Fruit fly (Drosophila melanogaster) whole organism, embryonic: Measurements from ENCODE around the gene Kdsr.
A peak's percentile ranks its signal among the peaks of the same experiment; 100 is the strongest.

Source experiments
- Abd-B ChIP-seq: fragments of 200-800 bp; sonication (Bioruptor generic); optimal IDR thresholded peaks from 2 replicates; lab custom pipeline; 2018; ENCODE audit warnings: missing biosample characterization, mild to moderate bottlenecking, missing genetic modification characterization, moderate library complexity
- Atf6 ChIP-seq: fragments of 200-800 bp; sonication (Bioruptor generic); IDR thresholded peaks from 2 replicates; pipeline ENCODE4 v1.3.6; 2022; ENCODE audit warnings: missing biosample characterization, missing genetic modification characterization
- CG1024 ChIP-seq: fragments of 200-800 bp; sonication (Bioruptor generic); IDR thresholded peaks from 2 replicates; pipeline ENCODE4 v1.3.6; 2022; ENCODE audit warnings: missing biosample characterization, missing genetic modification characterization
- CG10366 ChIP-seq: fragments of 200-800 bp; sonication (Bioruptor generic); IDR thresholded peaks from 2 replicates; pipeline ENCODE4 v1.3.6; 2022; ENCODE audit warnings: missing biosample characterization, missing genetic modification characterization
- CG10565 ChIP-seq: fragments of 200-800 bp; sonication (Bioruptor generic); optimal IDR thresholded peaks from 3 replicates; lab custom pipeline; 2016; ENCODE audit warnings: missing biosample characterization, mild to moderate bottlenecking, missing genetic modification characterization
- CG12942 ChIP-seq: fragments of 200-800 bp; sonication (Bioruptor generic); optimal IDR thresholded peaks from 3 replicates; lab custom pipeline; 2016; ENCODE audit warnings: missing biosample characterization, missing genetic modification characterization
- CG13287 ChIP-seq: fragments of 200-800 bp; sonication (Bioruptor generic); IDR thresholded peaks from 2 replicates; pipeline ENCODE4 v1.3.6; 2022; ENCODE audit warnings: missing biosample characterization, missing genetic modification characterization; ENCODE audit not compliant: partially characterized antibody
- CG15514 ChIP-seq: fragments of 200-800 bp; sonication (Bioruptor generic); optimal IDR thresholded peaks from 3 replicates; lab custom pipeline; 2017; ENCODE audit warnings: missing biosample characterization, missing genetic modification characterization, mild to moderate bottlenecking, moderate library complexity, missing genetic modification reagents
- CG1602 ChIP-seq: fragments of 200-800 bp; sonication (Bioruptor generic); optimal IDR thresholded peaks from 3 replicates; lab custom pipeline; 2016; ENCODE audit warnings: missing biosample characterization, missing genetic modification characterization
- CG1603 ChIP-seq: fragments of 200-800 bp; sonication (Bioruptor generic); optimal IDR thresholded peaks from 2 replicates; lab custom pipeline; 2019; ENCODE audit warnings: missing biosample characterization, mild to moderate bottlenecking, missing genetic modification characterization, moderate library complexity
- CG16815 ChIP-seq: fragments of 200-800 bp; sonication (Bioruptor generic); optimal IDR thresholded peaks from 3 replicates; lab custom pipeline; 2017; ENCODE audit warnings: missing biosample characterization, mild to moderate bottlenecking, missing genetic modification characterization
- CG17328 ChIP-seq: fragments of 200-800 bp; sonication (Bioruptor generic); IDR thresholded peaks from 2 replicates; pipeline ENCODE4 v1.3.6; 2022; ENCODE audit warnings: missing biosample characterization, missing genetic modification characterization
- CG17829 ChIP-seq: fragments of 200-800 bp; optimal IDR thresholded peaks from 2 replicates; lab custom pipeline; 2019; ENCODE audit warnings: missing biosample characterization, mild to moderate bottlenecking, missing genetic modification characterization, moderate library complexity
- CG2202 ChIP-seq: fragments of 200-800 bp; sonication (Bioruptor generic); optimal IDR thresholded peaks from 2 replicates; lab custom pipeline; 2018; ENCODE audit warnings: missing biosample characterization, mild to moderate bottlenecking, missing genetic modification characterization
- CG42726 ChIP-seq: fragments of 200-800 bp; sonication (Bioruptor generic); IDR thresholded peaks from 2 replicates; pipeline ENCODE4 v1.3.6; 2022; ENCODE audit warnings: missing biosample characterization, missing genetic modification characterization; ENCODE audit not compliant: partially characterized antibody
- CG6272 ChIP-seq: fragments of 200-800 bp; sonication (Bioruptor generic); IDR thresholded peaks from 2 replicates; pipeline ENCODE4 v1.3.6; 2022; ENCODE audit warnings: missing biosample characterization, missing genetic modification characterization
- CG6765 ChIP-seq: fragments of 200-800 bp; sonication (Bioruptor generic); optimal IDR thresholded peaks from 3 replicates; lab custom pipeline; 2017; ENCODE audit warnings: missing biosample characterization, mild to moderate bottlenecking, missing genetic modification characterization
- CG7745 ChIP-seq: fragments of 200-800 bp; sonication (Bioruptor generic); optimal IDR thresholded peaks from 2 replicates; lab custom pipeline; 2018; ENCODE audit warnings: missing biosample characterization, mild to moderate bottlenecking, missing genetic modification characterization, moderate library complexity
- CG7928 ChIP-seq: fragments of 200-800 bp; sonication (Bioruptor generic); optimal IDR thresholded peaks from 2 replicates; lab custom pipeline; 2017; ENCODE audit warnings: missing biosample characterization, mild to moderate bottlenecking, missing genetic modification characterization
- CG8089 ChIP-seq: fragments of 200-800 bp; sonication (Bioruptor generic); optimal IDR thresholded peaks from 3 replicates; lab custom pipeline; 2016; ENCODE audit warnings: missing biosample characterization, missing genetic modification characterization
- CG8290 ChIP-seq, 3 experiments: fragments of 200-800 bp; sonication (Bioruptor generic); optimal IDR thresholded peaks; 2 replicates each; lab custom pipeline; 2016 to 2019; ENCODE audit warnings: missing biosample characterization in 3 of 3, missing genetic modification characterization in 3 of 3, mild to moderate bottlenecking in 2 of 3, moderate library complexity in 1 of 3
- CG8388 ChIP-seq: fragments of 200-800 bp; sonication (Bioruptor generic); optimal IDR thresholded peaks from 2 replicates; lab custom pipeline; 2019; ENCODE audit warnings: missing biosample characterization, mild to moderate bottlenecking, missing genetic modification characterization, moderate library complexity
- CG9876 ChIP-seq: fragments of 200-800 bp; sonication (Bioruptor generic); optimal IDR thresholded peaks from 2 replicates; lab custom pipeline; 2016; ENCODE audit warnings: missing biosample characterization, missing genetic modification characterization
- CkIIα-i1 ChIP-seq: fragments of 200-800 bp; sonication (Bioruptor generic); IDR thresholded peaks from 2 replicates; pipeline ENCODE4 v1.3.6; 2022; ENCODE audit warnings: missing biosample characterization, missing genetic modification characterization
- Dbx ChIP-seq: fragments of 200-800 bp; sonication (Bioruptor generic); IDR thresholded peaks from 3 replicates; pipeline ENCODE4 v1.3.6; 2022; ENCODE audit warnings: missing biosample characterization, missing genetic modification characterization
- Dfd ChIP-seq, 2 experiments: fragments of >200 bp; optimal IDR thresholded peaks; 2 replicates each; lab custom pipeline; 2017; ENCODE audit warnings: missing biosample characterization in 2 of 2, missing genetic modification characterization in 2 of 2
- Doc3 ChIP-seq: fragments of 200-800 bp; sonication (Bioruptor generic); IDR thresholded peaks from 3 replicates; pipeline ENCODE4 v1.3.6; 2022; ENCODE audit warnings: missing biosample characterization, missing genetic modification characterization; ENCODE audit not compliant: partially characterized antibody
- Hey ChIP-seq: fragments of 200-800 bp; sonication (Bioruptor generic); optimal IDR thresholded peaks from 3 replicates; lab custom pipeline; 2018; ENCODE audit warnings: missing biosample characterization, mild to moderate bottlenecking, missing genetic modification characterization
- HmgD ChIP-seq: fragments of 200-800 bp; sonication (Bioruptor generic); optimal IDR thresholded peaks from 3 replicates; lab custom pipeline; 2016; ENCODE audit warnings: missing biosample characterization, missing genetic modification characterization
- Hr3 ChIP-seq: fragments of 200-800 bp; sonication (Bioruptor generic); optimal IDR thresholded peaks from 3 replicates; lab custom pipeline; 2016; ENCODE audit warnings: missing biosample characterization, missing genetic modification characterization
- NFAT ChIP-seq: fragments of 200-800 bp; sonication (Bioruptor generic); IDR thresholded peaks from 2 replicates; pipeline ENCODE4 v1.3.6; 2022; ENCODE audit warnings: missing biosample characterization, missing genetic modification characterization
- Ravus ChIP-seq: fragments of 200-800 bp; sonication (Bioruptor generic); IDR thresholded peaks from 2 replicates; pipeline ENCODE4 v1.3.6; 2022; ENCODE audit warnings: missing biosample characterization, missing genetic modification characterization
- Rfx ChIP-seq: fragments of 200-800 bp; sonication (Bioruptor generic); IDR thresholded peaks from 2 replicates; pipeline ENCODE4 v1.3.6; 2022; ENCODE audit warnings: missing biosample characterization, missing genetic modification characterization
- Side ChIP-seq: fragments of 200-800 bp; sonication (Bioruptor generic); optimal IDR thresholded peaks from 2 replicates; lab custom pipeline; 2016; ENCODE audit warnings: missing biosample characterization, missing genetic modification characterization
- Six4 ChIP-seq: fragments of 200-800 bp; sonication (Bioruptor generic); optimal IDR thresholded peaks from 2 replicates; lab custom pipeline; 2016; ENCODE audit warnings: missing biosample characterization, missing genetic modification characterization
- Sry-β ChIP-seq: fragments of 200-800 bp; sonication (Bioruptor generic); optimal IDR thresholded peaks from 2 replicates; lab custom pipeline; 2018; ENCODE audit warnings: missing biosample characterization, mild to moderate bottlenecking, missing genetic modification characterization, moderate library complexity
- ab ChIP-seq: fragments of 200-800 bp; sonication (Bioruptor generic); optimal IDR thresholded peaks from 2 replicates; lab custom pipeline; 2016; ENCODE audit warnings: missing biosample characterization, missing genetic modification characterization
- amos ChIP-seq: fragments of 200-800 bp; sonication (Bioruptor generic); IDR thresholded peaks from 2 replicates; pipeline ENCODE4 v1.3.6; 2022; ENCODE audit warnings: missing biosample characterization, missing genetic modification characterization; ENCODE audit not compliant: partially characterized antibody
- bsh ChIP-seq, 2 experiments: fragments of 200-800 bp; sonication (Bioruptor generic); optimal IDR thresholded peaks; 2 replicates each; lab custom pipeline; 2017 to 2018; ENCODE audit warnings: mild to moderate bottlenecking in 2 of 2, missing biosample characterization in 2 of 2, missing genetic modification characterization in 2 of 2, moderate library complexity in 1 of 2
- chinmo ChIP-seq: fragments of 200-800 bp; sonication (Bioruptor generic); IDR thresholded peaks from 4 replicates; pipeline ENCODE4 v1.3.6; 2022; ENCODE audit warnings: missing biosample characterization, missing genetic modification characterization; ENCODE audit not compliant: partially characterized antibody
- chn ChIP-seq: fragments of 200-800 bp; sonication (Bioruptor generic); optimal IDR thresholded peaks from 2 replicates; lab custom pipeline; 2016; ENCODE audit warnings: missing biosample characterization, missing genetic modification characterization
- fd102C ChIP-seq: fragments of 200-800 bp; sonication (Bioruptor generic); optimal IDR thresholded peaks from 2 replicates; lab custom pipeline; 2018; ENCODE audit warnings: missing biosample characterization, mild to moderate bottlenecking, missing genetic modification characterization, moderate library complexity
- hbn ChIP-seq: fragments of 200-800 bp; sonication (Bioruptor generic); IDR thresholded peaks from 2 replicates; pipeline ENCODE4 v1.3.6; 2022; ENCODE audit warnings: missing biosample characterization, missing genetic modification characterization; ENCODE audit not compliant: partially characterized antibody
- ind ChIP-seq: fragments of 200-800 bp; sonication (Bioruptor generic); optimal IDR thresholded peaks from 3 replicates; lab custom pipeline; 2016; ENCODE audit warnings: missing biosample characterization, missing genetic modification characterization
- ken ChIP-seq: fragments of 200-800 bp; sonication (Bioruptor generic); IDR thresholded peaks from 3 replicates; pipeline ENCODE4 v1.3.6; 2022; ENCODE audit warnings: missing biosample characterization, missing genetic modification characterization
- pita ChIP-seq: fragments of 200-800 bp; sonication (Bioruptor generic); optimal IDR thresholded peaks from 2 replicates; lab custom pipeline; 2017; ENCODE audit warnings: missing biosample characterization, mild to moderate bottlenecking, missing genetic modification characterization
- sens-2 ChIP-seq: fragments of 200-800 bp; sonication (Bioruptor generic); IDR thresholded peaks from 2 replicates; pipeline ENCODE4 v1.3.6; 2022; ENCODE audit warnings: missing biosample characterization, missing genetic modification characterization
- seq ChIP-seq: fragments of 200-800 bp; sonication (Bioruptor generic); IDR thresholded peaks from 2 replicates; pipeline ENCODE4 v1.3.6; 2022; ENCODE audit warnings: missing biosample characterization, missing genetic modification characterization
- z ChIP-seq: fragments of 200-800 bp; sonication (Bioruptor generic); IDR thresholded peaks from 3 replicates; pipeline ENCODE4 v1.3.6; 2022; ENCODE audit warnings: missing biosample characterization, missing genetic modification characterization

The Kdsr gene

dm6 chr3R:25247379-25247869 lies 14.9 kb downstream of the Kdsr start, which contains the start of the genes RpS27 and Nup37 (continued):
- TF ChIP-seq HmgD (GFP tag; lab: Kevin White, UChicago) (peak; percentile 99), CG8388 (GFP tag; lab: Kevin White, UChicago) (peak; percentile 89), CG16815 (GFP tag; lab: Kevin White, UChicago) (peak; percentile 95), CG9876 (GFP tag; lab: Kevin White, UChicago) (peak; percentile 99), CG15514 (peak; percentile 96), Doc3 (GFP tag; lab: Robert Waterston, UW) (no peak), seq (peak; percentile 89), z (peak; percentile 78), CG10366 (GFP tag; lab: Robert Waterston, UW) (peak; percentile 96), CG7745 (tag; lab: Kevin White, UChicago) (peak; percentile 83), Ravus (GFP tag; lab: Robert Waterston, UW) (peak; percentile 72), fd102C (peak; percentile 95), amos (GFP tag; lab: Robert Waterston, UW) (peak; percentile 41; the same call in 1 of the 2 replicates), pita (no peak), CG2202 (tag; lab: Kevin White, UChicago) (peak; percentile 96), ab (GFP tag; lab: Kevin White, UChicago) (peak; percentile 94), Six4 (GFP tag; lab: Kevin White, UChicago) (peak; percentile 96), Sry-β (GFP tag; lab: Kevin White, UChicago) (peak; percentile 80), ken (GFP tag; lab: Robert Waterston, UW) (peak; percentile 99), Hr3 (GFP tag; lab: Kevin White, UChicago) (peak; percentile 96), CG17328 (GFP tag; lab: Robert Waterston, UW) (peak; percentile 98), CG17829 (peak; percentile 94), CG8290 (GFP tag; optimal IDR thresholded peaks at IDR 0.05; lab: Kevin White, UChicago) (peak; percentile 98), CG8290 (tag; optimal IDR thresholded peaks at IDR 0.05; lab: Kevin White, UChicago) (peak; percentile 97 to 100), Atf6 (GFP tag; lab: Robert Waterston, UW) (peak; percentile 93), Rfx (GFP tag; lab: Robert Waterston, UW) (peak; percentile 99), CG1024 (peak; percentile 94), CG1602 (GFP tag; lab: Kevin White, UChicago) (peak; percentile 95), Abd-B (GFP tag; lab: Kevin White, UChicago) (peak; percentile 93), CkIIα-i1 (GFP tag; lab: Robert Waterston, UW) (peak; percentile 87; the same call in 1 of the 2 replicates), CG12942 (peak; percentile 97), CG13287 (peak; percentile 14; the same call in 1 of the 2 replicates), Hey (peak; percentile 99), CG8089 (GFP tag; lab: Kevin White, UChicago) (peak; percentile 99), ind (GFP tag; lab: Kevin White, UChicago) (peak; percentile 96), CG6272 (GFP tag; lab: Robert Waterston, UW) (peak; percentile 91), Dbx (GFP tag; lab: Robert Waterston, UW) (peak; percentile 99), chinmo (GFP tag; lab: Robert Waterston, UW) (no peak), bsh (GFP tag; optimal IDR thresholded peaks at IDR 0.05; lab: Kevin White, UChicago) (peak; percentile 50 to 93), CG7928 (GFP tag; lab: Kevin White, UChicago) (peak; percentile 82), Dfd (GFP tag; optimal IDR thresholded peaks at IDR 0.05; lab: Kevin White, UChicago) (no peak), Side (GFP tag; lab: Kevin White, UChicago) (peak; percentile 99), CG42726 (GFP tag; lab: Robert Waterston, UW) (no peak), CG1603 (tag; lab: Kevin White, UChicago) (peak; percentile 98), CG6765 (GFP tag; lab: Kevin White, UChicago) (peak; percentile 100), sens-2 (GFP tag; lab: Robert Waterston, UW) (peak; percentile 97), CG10565 (peak; percentile 91), chn (peak; percentile 98), hbn (no peak), NFAT (GFP tag; lab: Robert Waterston, UW) (peak; percentile 99)
